Worm (Caenorhabditis elegans): Measurements from ENCODE around the gene hch-1.

hch-1 gene

ce11 chrX:14706698-14707285, 7.0 kb upstream of the hch-1 start, which contains the start of gene tmem-184:
TSS of gene tmem-184 (minus strand) at chrX:14706861.
- TF ChIP-seq ZK546.5 (tag; optimal IDR thresholded peaks at IDR 0.05) (no peak), lin-15B (tag; optimal IDR thresholded peaks at IDR 0.05) (no peak), nhr-76 (tag; optimal IDR thresholded peaks at IDR 0.05) (no peak), nhr-28 (tag; optimal IDR thresholded peaks at IDR 0.05) (no peak), hmg-11 (tag; optimal IDR thresholded peaks at IDR 0.05) (peak; percentile 27), nhr-237 (tag; optimal IDR thresholded peaks at IDR 0.05) (no peak), nhr-77 (tag; optimal IDR thresholded peaks at IDR 0.05) (no peak), lin-39 (tag; optimal IDR thresholded peaks at IDR 0.05) (no peak), zag-1 (tag; optimal IDR thresholded peaks at IDR 0.05) (no peak), unc-62 (GFP tag; optimal IDR thresholded peaks at IDR 0.05) (no peak), mml-1 (tag; optimal IDR thresholded peaks at IDR 0.05) (no peak), fkh-2 (tag; optimal IDR thresholded peaks at IDR 0.05) (no peak), ama-1 (optimal IDR thresholded peaks at IDR 0.05) (no peak), sea-2 (GFP tag; optimal IDR thresholded peaks at IDR 0.05) (no peak), pqm-1 (tag; optimal IDR thresholded peaks at IDR 0.05) (peak; percentile 68), nhr-23 (tag; optimal IDR thresholded peaks at IDR 0.05) (peak; percentile 21), egl-27 (tag; optimal IDR thresholded peaks at IDR 0.05) (no peak), nfya-1 (tag; optimal IDR thresholded peaks at IDR 0.05; ENCODE audit: insufficient read depth) (peak; percentile 43), pha-4 (tag; optimal IDR thresholded peaks at IDR 0.05) (peak; percentile 52), elt-3 (tag; optimal IDR thresholded peaks at IDR 0.05) (peak in 1 of 3 experiments; percentile 21), elt-2 (tag; optimal IDR thresholded peaks at IDR 0.05) (peak; percentile 82), nhr-43 (tag; optimal IDR thresholded peaks at IDR 0.05; ENCODE audit: poor library complexity, severe bottlenecking) (peak; percentile 26), ztf-11 (tag; optimal IDR thresholded peaks at IDR 0.05) (no peak), ztf-4 (tag; optimal IDR thresholded peaks at IDR 0.05) (no peak), aly-2 (tag; optimal IDR thresholded peaks at IDR 0.05) (no peak), nhr-25 (tag; optimal IDR thresholded peaks at IDR 0.05) (peak; percentile 20), unc-39 (tag; optimal IDR thresholded peaks at IDR 0.05) (no peak), ceh-28 (tag; optimal IDR thresholded peaks at IDR 0.05) (peak; percentile 62)

ce11 chrX:14704933-14705332, 5.2 kb upstream of the hch-1 start:
- TF ChIP-seq elt-1 (tag; optimal IDR thresholded peaks at IDR 0.05), result no peak
- TF ChIP-seq nhr-12 (tag; optimal IDR thresholded peaks at IDR 0.05), result no peak
- TF ChIP-seq fkh-10 (GFP tag; optimal IDR thresholded peaks at IDR 0.05), result no peak
- TF ChIP-seq mdl-1 (tag; optimal IDR thresholded peaks at IDR 0.05), result no peak
- no peak for TF ChIP-seq ztf-4 (tag; optimal IDR thresholded peaks at IDR 0.05)
- TF ChIP-seq nhr-11 (tag; optimal IDR thresholded peaks at IDR 0.05), result no peak
- no peak for TF ChIP-seq nhr-23 (tag; optimal IDR thresholded peaks at IDR 0.05)
- no peak for TF ChIP-seq nhr-43 (tag; optimal IDR thresholded peaks at IDR 0.05; ENCODE audit: poor library complexity, severe bottlenecking)
- no peak for TF ChIP-seq nhr-25 (tag; optimal IDR thresholded peaks at IDR 0.05)
- TF ChIP-seq elt-2 (tag; optimal IDR thresholded peaks at IDR 0.05), result no peak
- TF ChIP-seq zag-1 (tag; optimal IDR thresholded peaks at IDR 0.05), result no peak
- no peak for TF ChIP-seq snpc-4 (tag; optimal IDR thresholded peaks at IDR 0.05)
- TF ChIP-seq lin-39 (tag; optimal IDR thresholded peaks at IDR 0.05), result no peak
- TF ChIP-seq pha-4 (tag; optimal IDR thresholded peaks at IDR 0.05), result no peak
- TF ChIP-seq ceh-28 (tag; optimal IDR thresholded peaks at IDR 0.05), result no peak
- TF ChIP-seq ZK546.5 (tag; optimal IDR thresholded peaks at IDR 0.05), result no peak
- TF ChIP-seq mml-1 (tag; optimal IDR thresholded peaks at IDR 0.05), result no peak
- no peak for TF ChIP-seq elt-3 (tag; optimal IDR thresholded peaks at IDR 0.05)
- no peak for TF ChIP-seq ceh-9 (tag; optimal IDR thresholded peaks at IDR 0.05)

- no peak for TF ChIP-seq sea-2 (GFP tag; optimal IDR thresholded peaks at IDR 0.05)
- TF ChIP-seq ama-1 (optimal IDR thresholded peaks at IDR 0.05), result no peak
- TF ChIP-seq pha-4 (tag; optimal IDR thresholded peaks at IDR 0.05), result no peak
- TF ChIP-seq nhr-28 (tag; optimal IDR thresholded peaks at IDR 0.05), result no peak
- no peak for TF ChIP-seq pqm-1 (tag; optimal IDR thresholded peaks at IDR 0.05)
- TF ChIP-seq mml-1 (tag; optimal IDR thresholded peaks at IDR 0.05), result no peak
- no peak for TF ChIP-seq nfya-1 (tag; optimal IDR thresholded peaks at IDR 0.05; ENCODE audit: insufficient read depth)
- no peak for TF ChIP-seq daf-12 (tag; optimal IDR thresholded peaks at IDR 0.05)
- TF ChIP-seq ceh-82 (tag; optimal IDR thresholded peaks at IDR 0.05), result no peak
- TF ChIP-seq nhr-12 (tag; optimal IDR thresholded peaks at IDR 0.05), result no peak
- TF ChIP-seq ZK546.5 (tag; optimal IDR thresholded peaks at IDR 0.05), result no peak
- no peak for TF ChIP-seq skn-1 (tag; optimal IDR thresholded peaks at IDR 0.05)
- TF ChIP-seq mdl-1 (tag; optimal IDR thresholded peaks at IDR 0.05), result no peak
- no peak for TF ChIP-seq lsy-12 (tag; optimal IDR thresholded peaks at IDR 0.05)
Measured at ce11 chrX:14701490-14701889, 1.7 kb upstream of the hch-1 start, which contains the start of gene F40E10.5. TSS of gene F40E10.5 (plus strand) at chrX:14701790.
